Fruit fly (Drosophila melanogaster) whole organism, pupa: ENCODE results near the gene CG1774.

Experiments used
- CG12605 ChIP-seq: fragments of 200-800 bp; sonication (Bioruptor generic); IDR thresholded peaks from 2 replicates; pipeline ENCODE4 v1.3.6; 2022; ENCODE audit warnings: missing biosample characterization, missing genetic modification characterization
- CG15710 ChIP-seq: fragments of 200-800 bp; sonication (Bioruptor generic); optimal IDR thresholded peaks from 2 replicates; lab custom pipeline; 2018; ENCODE audit warnings: missing biosample characterization, mild to moderate bottlenecking, missing genetic modification characterization, moderate library complexity
- CG4496 ChIP-seq: fragments of 200-800 bp; sonication (Bioruptor generic); IDR thresholded peaks from 3 replicates; pipeline ENCODE4 v1.3.6; 2022; ENCODE audit warnings: missing biosample characterization, missing genetic modification characterization
- CG8159 ChIP-seq: fragments of 200-800 bp; sonication (Bioruptor generic); optimal IDR thresholded peaks from 3 replicates; lab custom pipeline; 2018; ENCODE audit warnings: missing biosample characterization, mild to moderate bottlenecking, missing genetic modification characterization, moderate library complexity
- D1 ChIP-seq: fragments of 200-800 bp; sonication (Bioruptor generic); optimal IDR thresholded peaks from 2 replicates; lab custom pipeline; 2018; ENCODE audit warnings: missing biosample characterization, mild to moderate bottlenecking, missing genetic modification characterization, moderate library complexity
- fd96Ca ChIP-seq: fragments of 200-800 bp; sonication (Bioruptor generic); IDR thresholded peaks from 3 replicates; pipeline ENCODE4 v1.3.6; 2022; ENCODE audit warnings: missing biosample characterization, missing genetic modification characterization

CG1774 gene

dm6 chr3R:31636501-31636900 is 43.9 kb downstream of the CG1774 start:
- TF ChIP-seq CG4496 (GFP tag; lab: Robert Waterston, UW): peak; percentile 48; the same call in 1 of the 3 replicates
- TF ChIP-seq D1: no peak
- no peak for TF ChIP-seq CG12605
- peak; percentile 18 for TF ChIP-seq CG8159 (tag; lab: Kevin White, UChicago)
- no peak for TF ChIP-seq fd96Ca (GFP tag; lab: Robert Waterston, UW)
- peak; percentile 8 for TF ChIP-seq CG15710 (tag; lab: Kevin White, UChicago)
